Worm (Caenorhabditis elegans): Measurements from ENCODE around the gene B0280.2.

ce11 chrIII:7138178-7138577 is 13.7 kb downstream of the B0280.2 start, which contains the start of gene B0280.11:
- TF ChIP-seq ztf-23 (GFP tag; IDR thresholded peaks at IDR 0.05) (no peak), med-1 (GFP tag; optimal IDR thresholded peaks at IDR 0.05; ENCODE audit: insufficient read depth) (no peak)

All from whole organism, midembryonic.